Worm (Caenorhabditis elegans): ENCODE measurements around the gene F59F4.3.

- TF ChIP-seq snpc-4 (GFP tag; optimal IDR thresholded peaks at IDR 0.05): no peak
- no peak for TF ChIP-seq snpc-4 (tag; optimal IDR thresholded peaks at IDR 0.05)
- TF ChIP-seq nhr-90 (tag; optimal IDR thresholded peaks at IDR 0.05): no peak
- TF ChIP-seq nfya-2 (GFP tag; IDR thresholded peaks at IDR 0.05): no peak
- TF ChIP-seq tbp1 (GFP tag; optimal IDR thresholded peaks at IDR 0.05): no peak
- no peak for TF ChIP-seq rcor-1 (GFP tag; IDR thresholded peaks at IDR 0.05)
- no peak for TF ChIP-seq rec-8 (tag; optimal IDR thresholded peaks at IDR 0.05)
- no peak for TF ChIP-seq nhr-179 (tag; optimal IDR thresholded peaks at IDR 0.05)
- TF ChIP-seq sea-2 (GFP tag; IDR thresholded peaks at IDR 0.05): no peak
- no peak for TF ChIP-seq pha-4 (tag; optimal IDR thresholded peaks at IDR 0.05)
- TF ChIP-seq egl-44 (GFP tag; IDR thresholded peaks at IDR 0.05): no peak
- no peak for TF ChIP-seq attf-6 (GFP tag; IDR thresholded peaks at IDR 0.05)
Measured at ce11 chrX:15847543-15848087, at the start of gene F59F4.3.
